Worm (Caenorhabditis elegans): ENCODE measurements around the gene sph-1.

ce11 chrIV:8091539-8091938, 41.8 kb downstream of the sph-1 start:
- no peak for TF ChIP-seq pqm-1 (tag; optimal IDR thresholded peaks at IDR 0.05)
- TF ChIP-seq elt-2 (tag; optimal IDR thresholded peaks at IDR 0.05): no peak
- TF ChIP-seq elt-4 (tag; optimal IDR thresholded peaks at IDR 0.05): no peak
- TF ChIP-seq unc-42 (tag; optimal IDR thresholded peaks at IDR 0.05): no peak
- no peak for TF ChIP-seq unc-3 (GFP tag; conservative IDR thresholded peaks at IDR 0.05)
- TF ChIP-seq unc-3 (tag; optimal IDR thresholded peaks at IDR 0.05): no peak
- no peak for TF ChIP-seq pha-4 (tag; optimal IDR thresholded peaks at IDR 0.05)
- TF ChIP-seq ref-2 (tag; optimal IDR thresholded peaks at IDR 0.05): no peak
- no peak for TF ChIP-seq nhr-11 (tag; optimal IDR thresholded peaks at IDR 0.05)
- TF ChIP-seq ama-1 (optimal IDR thresholded peaks at IDR 0.05): no peak
